Fruit fly (Drosophila melanogaster): ENCODE measurements around the gene CG14636.

- TF ChIP-seq CG10631 (GFP tag; optimal IDR thresholded peaks at IDR 0.05), result no peak
- no peak for TF ChIP-seq CG6854 (GFP tag; optimal IDR thresholded peaks at IDR 0.05)
- peak; percentile 14 for TF ChIP-seq CG3919 (GFP tag; optimal IDR thresholded peaks at IDR 0.05)
- no peak for TF ChIP-seq OdsH (GFP tag; optimal IDR thresholded peaks at IDR 0.05)
- TF ChIP-seq CG6792 (GFP tag; optimal IDR thresholded peaks at IDR 0.05), result no peak
These were observed 21.4 kb upstream of the CG14636 start for dm6 chr3R:4236534-4236933.
